Fruit fly (Drosophila melanogaster) whole organism, embryonic: ENCODE measurements around the gene CG7016.
A peak's percentile ranks its signal among the peaks of the same experiment; 100 is the strongest.

Experiments
- CG10147 ChIP-seq: fragments of 200-800 bp; sonication (Bioruptor generic); optimal IDR thresholded peaks from 2 replicates; lab custom pipeline; 2019; ENCODE audit warnings: missing biosample characterization, mild to moderate bottlenecking, missing genetic modification characterization, moderate library complexity
- CG10209 ChIP-seq: fragments of 200-800 bp; sonication (Bioruptor generic); optimal IDR thresholded peaks from 3 replicates; lab custom pipeline; 2017; ENCODE audit warnings: missing biosample characterization, mild to moderate bottlenecking, missing genetic modification characterization, missing genetic modification reagents
- CG10267 ChIP-seq: fragments of 200-800 bp; sonication (Bioruptor generic); optimal IDR thresholded peaks from 2 replicates; lab custom pipeline; 2018; ENCODE audit warnings: missing biosample characterization, mild to moderate bottlenecking, missing genetic modification characterization, moderate library complexity
- CG10274 ChIP-seq: fragments of 200-800 bp; sonication (Bioruptor generic); optimal IDR thresholded peaks from 3 replicates; lab custom pipeline; 2017; ENCODE audit warnings: missing biosample characterization, mild to moderate bottlenecking, missing genetic modification characterization
- CG11085 ChIP-seq: fragments of 200-800 bp; sonication (Bioruptor generic); IDR thresholded peaks from 2 replicates; pipeline ENCODE4 v1.3.6; 2022; ENCODE audit warnings: missing biosample characterization, missing genetic modification characterization
- CG11723 ChIP-seq: fragments of 200-800 bp; sonication (Bioruptor generic); optimal IDR thresholded peaks from 2 replicates; lab custom pipeline; 2017; ENCODE audit warnings: missing biosample characterization, mild to moderate bottlenecking, missing genetic modification characterization
- CG1233 ChIP-seq: fragments of 200-800 bp; sonication (Bioruptor generic); optimal IDR thresholded peaks from 4 replicates; lab custom pipeline; 2018; ENCODE audit warnings: missing biosample characterization, mild to moderate bottlenecking, missing genetic modification characterization
- CG12391 ChIP-seq: fragments of 200-800 bp; sonication (Bioruptor generic); optimal IDR thresholded peaks from 3 replicates; lab custom pipeline; 2018; ENCODE audit warnings: missing biosample characterization, mild to moderate bottlenecking, missing genetic modification characterization, moderate library complexity
- CG12744 ChIP-seq: fragments of 200-800 bp; sonication (Bioruptor generic); optimal IDR thresholded peaks from 2 replicates; lab custom pipeline; 2016; ENCODE audit warnings: missing biosample characterization, missing genetic modification characterization
- CG13287 ChIP-seq: fragments of 200-800 bp; sonication (Bioruptor generic); IDR thresholded peaks from 2 replicates; pipeline ENCODE4 v1.3.6; 2022; ENCODE audit warnings: missing biosample characterization, missing genetic modification characterization; ENCODE audit not compliant: partially characterized antibody
- CG15601 ChIP-seq: fragments of 200-800 bp; sonication (Bioruptor generic); optimal IDR thresholded peaks from 3 replicates; lab custom pipeline; 2019; ENCODE audit warnings: missing biosample characterization, mild to moderate bottlenecking, missing genetic modification characterization, moderate library complexity
- CG17568 ChIP-seq: fragments of 200-800 bp; sonication (Bioruptor generic); optimal IDR thresholded peaks from 2 replicates; lab custom pipeline; 2018; ENCODE audit warnings: missing biosample characterization, mild to moderate bottlenecking, missing genetic modification characterization, moderate library complexity
- CG17912 ChIP-seq: fragments of 200-800 bp; sonication (Bioruptor generic); optimal IDR thresholded peaks from 2 replicates; lab custom pipeline; 2018; ENCODE audit warnings: missing biosample characterization, mild to moderate bottlenecking, missing genetic modification characterization
- CG18619 ChIP-seq: fragments of 200-800 bp; sonication (Bioruptor generic); optimal IDR thresholded peaks from 3 replicates; lab custom pipeline; 2017; ENCODE audit warnings: missing biosample characterization, mild to moderate bottlenecking, missing genetic modification characterization
- CG2129 ChIP-seq: fragments of 200-800 bp; sonication (Bioruptor generic); IDR thresholded peaks from 2 replicates; pipeline ENCODE4 v1.3.6; 2022; ENCODE audit warnings: missing biosample characterization, missing genetic modification characterization; ENCODE audit not compliant: partially characterized antibody
- CG31224 ChIP-seq: fragments of 200-800 bp; sonication (Bioruptor generic); IDR thresholded peaks from 2 replicates; pipeline ENCODE4 v1.3.6; 2022; ENCODE audit warnings: missing biosample characterization, missing genetic modification characterization
- CG43689 ChIP-seq: fragments of 200-800 bp; sonication (Bioruptor generic); IDR thresholded peaks from 2 replicates; pipeline ENCODE4 v1.3.6; 2022; ENCODE audit warnings: missing biosample characterization, missing genetic modification characterization
- CG4707 ChIP-seq: fragments of 200-800 bp; sonication (Bioruptor generic); optimal IDR thresholded peaks from 2 replicates; lab custom pipeline; 2018; ENCODE audit warnings: missing biosample characterization, mild to moderate bottlenecking, missing genetic modification characterization, moderate library complexity
- CG5180 ChIP-seq: fragments of 200-800 bp; sonication (Bioruptor generic); optimal IDR thresholded peaks from 3 replicates; lab custom pipeline; 2017; ENCODE audit warnings: missing biosample characterization, missing genetic modification characterization, mild to moderate bottlenecking, moderate library complexity, missing genetic modification reagents
- CG6689 ChIP-seq: fragments of 200-800 bp; sonication (Bioruptor generic); IDR thresholded peaks from 2 replicates; pipeline ENCODE4 v1.3.6; 2022; ENCODE audit warnings: missing biosample characterization, missing genetic modification characterization
- CG9797 ChIP-seq: fragments of 200-800 bp; sonication (Bioruptor generic); optimal IDR thresholded peaks from 3 replicates; lab custom pipeline; 2018; ENCODE audit warnings: missing biosample characterization, mild to moderate bottlenecking, missing genetic modification characterization
- Chrac-16 ChIP-seq: fragments of 200-800 bp; sonication (Bioruptor generic); optimal IDR thresholded peaks from 3 replicates; lab custom pipeline; 2016; ENCODE audit warnings: missing biosample characterization, missing genetic modification characterization
- CkIIα-i1 ChIP-seq: fragments of 200-800 bp; sonication (Bioruptor generic); IDR thresholded peaks from 2 replicates; pipeline ENCODE4 v1.3.6; 2022; ENCODE audit warnings: missing biosample characterization, missing genetic modification characterization
- CrebB ChIP-seq: fragments of 200-800 bp; sonication (Bioruptor generic); optimal IDR thresholded peaks from 3 replicates; lab custom pipeline; 2018; ENCODE audit warnings: missing biosample characterization, mild to moderate bottlenecking, missing genetic modification characterization
- Doc2 ChIP-seq: fragments of 200-800 bp; sonication (Bioruptor generic); IDR thresholded peaks from 2 replicates; pipeline ENCODE4 v1.3.6; 2022; ENCODE audit warnings: missing biosample characterization, missing genetic modification characterization
- E2f2 ChIP-seq: fragments of 200-800 bp; sonication (Bioruptor generic); IDR thresholded peaks from 2 replicates; pipeline ENCODE4 v1.3.6; 2022; ENCODE audit warnings: missing biosample characterization, missing genetic modification characterization
- Fer1 ChIP-seq: fragments of 200-800 bp; sonication (Bioruptor generic); optimal IDR thresholded peaks from 2 replicates; lab custom pipeline; 2017; ENCODE audit warnings: missing biosample characterization, mild to moderate bottlenecking, missing genetic modification characterization
- Hey ChIP-seq: fragments of 200-800 bp; sonication (Bioruptor generic); optimal IDR thresholded peaks from 3 replicates; lab custom pipeline; 2018; ENCODE audit warnings: missing biosample characterization, mild to moderate bottlenecking, missing genetic modification characterization
- Ptx1 ChIP-seq: fragments of 200-800 bp; sonication (Bioruptor generic); IDR thresholded peaks from 2 replicates; pipeline ENCODE4 v1.3.6; 2022; ENCODE audit warnings: missing biosample characterization, missing genetic modification characterization
- Side ChIP-seq: fragments of 200-800 bp; sonication (Bioruptor generic); optimal IDR thresholded peaks from 2 replicates; lab custom pipeline; 2016; ENCODE audit warnings: missing biosample characterization, missing genetic modification characterization
- Usf ChIP-seq: fragments of 200-800 bp; sonication (Bioruptor generic); optimal IDR thresholded peaks from 2 replicates; lab custom pipeline; 2017; ENCODE audit warnings: missing genotype, missing biosample characterization, missing genetic modification characterization
- YL-1 ChIP-seq: fragments of 200-800 bp; sonication (Bioruptor generic); optimal IDR thresholded peaks from 3 replicates; lab custom pipeline; 2017; ENCODE audit warnings: missing biosample characterization, mild to moderate bottlenecking, missing genetic modification characterization
- bigmax ChIP-seq: fragments of 200-800 bp; sonication (Bioruptor generic); optimal IDR thresholded peaks from 2 replicates; lab custom pipeline; 2018; ENCODE audit warnings: missing biosample characterization, mild to moderate bottlenecking, missing genetic modification characterization
- bowl ChIP-seq: fragments of 200-800 bp; sonication (Bioruptor generic); IDR thresholded peaks from 2 replicates; pipeline ENCODE4 v1.3.6; 2022; ENCODE audit warnings: missing biosample characterization, missing genetic modification characterization
- btn ChIP-seq: fragments of 200-800 bp; sonication (Bioruptor generic); optimal IDR thresholded peaks from 2 replicates; lab custom pipeline; 2016; ENCODE audit warnings: missing biosample characterization, missing genetic modification characterization
- croc ChIP-seq: fragments of 200-800 bp; sonication (Bioruptor generic); conservative IDR thresholded peaks from 3 replicates; pipeline ENCODE4 v1.3.6; 2022; ENCODE audit warnings: missing biosample characterization, missing genetic modification characterization
- fru ChIP-seq: fragments of >200 bp; optimal IDR thresholded peaks from 2 replicates; lab custom pipeline; 2017
- ftz-f1 ChIP-seq: fragments of 200-800 bp; sonication (Bioruptor generic); optimal IDR thresholded peaks from 2 replicates; lab custom pipeline; 2016; ENCODE audit warnings: missing biosample characterization, missing genetic modification characterization
- hth ChIP-seq: fragments of >200 bp; optimal IDR thresholded peaks from 2 replicates; lab custom pipeline; 2017; ENCODE audit warnings: inconsistent platforms
- insv ChIP-seq, 2 experiments: fragments of 200-800 bp; sonication (Bioruptor generic); optimal IDR thresholded peaks; 3 replicates each; lab custom pipeline; 2016 to 2018; ENCODE audit warnings: missing biosample characterization in 2 of 2, missing genetic modification characterization in 2 of 2
- inv ChIP-seq: fragments of 200-800 bp; sonication (Bioruptor generic); IDR thresholded peaks from 2 replicates; pipeline ENCODE4 v1.3.6; 2022; ENCODE audit warnings: missing biosample characterization, missing genetic modification characterization; ENCODE audit not compliant: partially characterized antibody
- jing ChIP-seq: fragments of 200-800 bp; sonication (Bioruptor generic); optimal IDR thresholded peaks from 2 replicates; lab custom pipeline; 2018; ENCODE audit warnings: missing biosample characterization, mild to moderate bottlenecking, missing genetic modification characterization
- kay ChIP-seq: fragments of 200-800 bp; sonication (Bioruptor generic); optimal IDR thresholded peaks from 2 replicates; lab custom pipeline; 2016; ENCODE audit warnings: missing biosample characterization, missing genetic modification characterization
- ken ChIP-seq: fragments of 200-800 bp; sonication (Bioruptor generic); IDR thresholded peaks from 3 replicates; pipeline ENCODE4 v1.3.6; 2022; ENCODE audit warnings: missing biosample characterization, missing genetic modification characterization
- lmd ChIP-seq: fragments of 200-800 bp; sonication (Bioruptor generic); IDR thresholded peaks from 2 replicates; pipeline ENCODE4 v1.3.6; 2022; ENCODE audit warnings: missing biosample characterization, missing genetic modification characterization
- odd ChIP-seq: fragments of 200-800 bp; sonication (Bioruptor generic); optimal IDR thresholded peaks from 2 replicates; lab custom pipeline; 2017; ENCODE audit warnings: missing biosample characterization, mild to moderate bottlenecking, missing genetic modification characterization
- org-1 ChIP-seq: fragments of 200-800 bp; sonication (Bioruptor generic); optimal IDR thresholded peaks from 2 replicates; lab custom pipeline; 2017; ENCODE audit warnings: missing biosample characterization, missing genetic modification characterization
- ranshi ChIP-seq: fragments of 200-800 bp; sonication (Bioruptor generic); IDR thresholded peaks from 2 replicates; pipeline ENCODE4 v1.3.6; 2022; ENCODE audit warnings: missing biosample characterization, missing genetic modification characterization
- sr ChIP-seq: fragments of 200-800 bp; sonication (Bioruptor generic); IDR thresholded peaks from 3 replicates; pipeline ENCODE4 v1.3.6; 2022; ENCODE audit warnings: missing biosample characterization, missing genetic modification characterization
- vfl ChIP-seq: fragments of 200-800 bp; sonication (Bioruptor generic); optimal IDR thresholded peaks from 2 replicates; lab custom pipeline; 2016; ENCODE audit warnings: missing biosample characterization, missing genetic modification characterization
- wek ChIP-seq: fragments of 200-800 bp; sonication (Bioruptor generic); optimal IDR thresholded peaks from 3 replicates; lab custom pipeline; 2018; ENCODE audit warnings: missing biosample characterization, mild to moderate bottlenecking, missing genetic modification characterization, moderate library complexity
- zf30C ChIP-seq: fragments of 200-800 bp; sonication (Bioruptor generic); optimal IDR thresholded peaks from 3 replicates; lab custom pipeline; 2018; ENCODE audit warnings: missing biosample characterization, mild to moderate bottlenecking, missing genetic modification characterization

CG7016 gene

DNA sequence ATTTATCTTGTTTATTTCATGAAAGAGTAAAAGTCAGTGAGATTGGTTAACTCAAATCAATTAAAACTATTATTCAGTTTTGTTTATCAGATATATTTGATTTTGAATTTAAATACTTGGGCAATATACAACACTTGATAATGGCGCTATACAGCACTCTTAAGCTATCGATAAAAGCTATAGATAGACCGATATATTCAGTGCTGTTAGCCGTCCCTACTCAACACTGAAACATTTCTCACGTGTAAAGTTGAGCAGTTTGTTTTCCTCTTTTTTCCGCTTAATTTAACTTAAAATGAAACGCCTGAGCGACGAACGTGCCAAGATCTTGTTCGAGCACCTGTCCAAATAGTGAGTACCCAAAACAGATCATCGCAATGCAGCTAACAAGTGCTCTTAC, 12.3 kb upstream of the CG7016 start, which contains the start of gene CG7006 (continued):
- TF ChIP-seq sr = no peak
- TF ChIP-seq hth (lab: Kevin White, UChicago) = no peak
- peak; percentile 55 for TF ChIP-seq CG12391 (tag; lab: Kevin White, UChicago)
- TF ChIP-seq jing (GFP tag; lab: Kevin White, UChicago) = no peak
- TF ChIP-seq croc (GFP tag; lab: Robert Waterston, UW) = no peak
- no peak for TF ChIP-seq CG6689 (GFP tag; lab: Robert Waterston, UW)
- no peak for TF ChIP-seq CkIIα-i1 (GFP tag; lab: Robert Waterston, UW)
- TF ChIP-seq CG11085 = peak; percentile 66
- TF ChIP-seq Doc2 (GFP tag; lab: Robert Waterston, UW) = no peak
- no peak for TF ChIP-seq Fer1 (GFP tag; lab: Kevin White, UChicago)
- TF ChIP-seq fru (lab: Kevin White, UChicago) = no peak
- TF ChIP-seq Chrac-16 = peak; percentile 70
- no peak for TF ChIP-seq Hey (tag; lab: Kevin White, UChicago)
- no peak for TF ChIP-seq CG4707
- no peak for TF ChIP-seq wek
- TF ChIP-seq CG31224 (GFP tag; lab: Robert Waterston, UW) = peak; percentile 39; the same call in 1 of the 2 replicates
- no peak for TF ChIP-seq org-1 (GFP tag; lab: Kevin White, UChicago)
- TF ChIP-seq CrebB (tag; lab: Kevin White, UChicago) = peak; percentile 2
- TF ChIP-seq ranshi = peak; percentile 71
- TF ChIP-seq CG2129 (GFP tag; lab: Robert Waterston, UW) = 0 out of 2 replicates have a peak, but pooled peaks have one; percentile 16
- TF ChIP-seq bigmax (GFP tag; lab: Kevin White, UChicago) = no peak
- peak; percentile 69 for TF ChIP-seq Side (GFP tag; lab: Kevin White, UChicago)
- TF ChIP-seq CG11723 = no peak
- peak; percentile 71 for TF ChIP-seq CG10209 (GFP tag; lab: Kevin White, UChicago)
- peak; percentile 69 for TF ChIP-seq kay (GFP tag; lab: Kevin White, UChicago)
- TF ChIP-seq YL-1 (GFP tag; lab: Kevin White, UChicago) = peak; percentile 45
- TF ChIP-seq CG15601 (tag; lab: Kevin White, UChicago) = no peak
- TF ChIP-seq E2f2 (GFP tag; lab: Robert Waterston, UW) = peak; percentile 96
- TF ChIP-seq CG9797 (GFP tag; lab: Kevin White, UChicago) = no peak
- no peak for TF ChIP-seq CG5180 (GFP tag; lab: Kevin White, UChicago)
- no peak for TF ChIP-seq CG10147 (GFP tag; lab: Kevin White, UChicago)
- no peak for TF ChIP-seq CG17912 (GFP tag; lab: Kevin White, UChicago)
- peak; percentile 69 for TF ChIP-seq inv (GFP tag; lab: Robert Waterston, UW)
- peak in 1 of 2 experiments; percentile 13 for TF ChIP-seq insv (GFP tag; optimal IDR thresholded peaks at IDR 0.05; lab: Kevin White, UChicago)
- no peak for TF ChIP-seq CG43689 (GFP tag; lab: Robert Waterston, UW)
- TF ChIP-seq CG1233 (GFP tag; lab: Kevin White, UChicago) = peak; percentile 30
- TF ChIP-seq CG10274 (GFP tag; lab: Kevin White, UChicago) = no peak
- no peak for TF ChIP-seq ftz-f1
- TF ChIP-seq CG12744 = peak; percentile 68
- TF ChIP-seq odd = no peak
- TF ChIP-seq CG10267 (tag; lab: Kevin White, UChicago) = peak; percentile 100
- peak; percentile 86 for TF ChIP-seq ken (GFP tag; lab: Robert Waterston, UW)
- peak; percentile 55 for TF ChIP-seq Usf (GFP tag; lab: Kevin White, UChicago)
- no peak for TF ChIP-seq bowl
- peak; percentile 33 for TF ChIP-seq btn
- TF ChIP-seq vfl (GFP tag; lab: Kevin White, UChicago) = peak; percentile 87
- no peak for TF ChIP-seq zf30C (GFP tag; lab: Kevin White, UChicago)
- TF ChIP-seq CG13287 (GFP tag; lab: Robert Waterston, UW) = peak; percentile 85
- peak; percentile 68; the same call in 1 of the 2 replicates for TF ChIP-seq lmd (GFP tag; lab: Robert Waterston, UW)
- TF ChIP-seq CG18619 (GFP tag; lab: Kevin White, UChicago) = peak; percentile 8
- TF ChIP-seq CG17568 (GFP tag; lab: Kevin White, UChicago) = no peak
- TF ChIP-seq Ptx1 = peak; percentile 64
